Worm (Caenorhabditis elegans): ENCODE measurements around the gene mig-23.

DNA sequence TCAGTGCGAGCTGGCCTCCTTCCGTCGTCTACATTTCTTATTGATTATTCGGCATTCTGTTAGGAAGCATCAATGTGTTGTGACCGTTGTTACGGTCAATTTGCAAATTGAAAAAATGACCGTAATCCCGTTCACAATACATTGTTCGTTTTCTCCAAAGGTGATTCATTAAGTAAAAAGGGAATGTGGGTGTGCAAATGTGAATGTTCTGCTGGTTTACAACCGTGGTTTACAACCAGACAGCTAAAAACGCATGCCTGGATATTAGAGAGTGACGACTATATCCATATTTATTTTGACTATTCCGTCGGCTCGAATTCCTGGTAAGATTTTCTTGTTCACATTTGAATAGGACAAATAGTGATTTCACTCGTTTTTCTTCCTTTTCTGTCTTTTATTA, 29.6 kb downstream of the mig-23 start, which contains the start of gene capa-1:
- TF ChIP-seq ztf-11 (tag; optimal IDR thresholded peaks at IDR 0.05) (no peak), snpc-4 (tag; optimal IDR thresholded peaks at IDR 0.05) (no peak), nhr-28 (tag; optimal IDR thresholded peaks at IDR 0.05) (no peak), elt-3 (tag; optimal IDR thresholded peaks at IDR 0.05) (no peak), sptf-1 (tag; optimal IDR thresholded peaks at IDR 0.05) (no peak), blmp-1 (tag; optimal IDR thresholded peaks at IDR 0.05) (no peak), unc-62 (GFP tag; optimal IDR thresholded peaks at IDR 0.05) (no peak), elt-1 (tag; optimal IDR thresholded peaks at IDR 0.05; ENCODE audit: borderline replicate concordance, insufficient read depth) (no peak), mls-2 (tag; optimal IDR thresholded peaks at IDR 0.05) (no peak)
